Worm (Caenorhabditis elegans): ENCODE measurements around the gene unc-8.

DNA sequence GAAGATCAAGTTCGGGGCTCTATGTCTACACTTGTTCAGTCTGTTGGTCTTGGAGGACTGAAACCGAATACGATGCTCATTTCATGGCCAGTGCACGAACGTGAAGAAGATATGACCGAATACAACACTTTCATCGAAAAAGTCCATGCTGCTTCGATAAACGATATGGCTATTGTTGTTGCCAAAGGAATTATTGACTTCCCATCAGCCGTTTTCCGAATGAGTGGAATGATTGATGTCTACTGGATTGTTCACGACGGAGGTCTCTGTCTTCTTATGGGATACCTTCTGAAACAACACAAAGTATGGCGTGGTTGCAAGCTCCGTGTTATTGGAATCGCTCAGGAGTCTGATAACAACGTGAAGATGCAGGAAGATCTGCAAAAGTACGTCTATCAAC, 19.3 kb downstream of the unc-8 start:
- TF ChIP-seq pha-4 (tag; optimal IDR thresholded peaks at IDR 0.05) (no peak), ztf-16 (tag; optimal IDR thresholded peaks at IDR 0.05) (no peak), ceh-19 (GFP tag; optimal IDR thresholded peaks at IDR 0.05) (no peak), Y22D7AL.16 (tag; optimal IDR thresholded peaks at IDR 0.05) (no peak), ceh-45 (GFP tag; IDR thresholded peaks at IDR 0.05) (no peak)
